Fruit fly (Drosophila melanogaster) whole organism, embryonic: ENCODE data around the gene amos.

Experiments used
- BEAF-32 ChIP-seq: fragments of 200-800 bp; sonication (Bioruptor generic); optimal IDR thresholded peaks from 3 replicates; lab custom pipeline; 2017; ENCODE audit warnings: missing biosample characterization, missing genetic modification characterization, mild to moderate bottlenecking, moderate library complexity, missing genetic modification reagents
- Bdp1 ChIP-seq: fragments of 200-800 bp; sonication (Bioruptor generic); optimal IDR thresholded peaks from 3 replicates; lab custom pipeline; 2016; ENCODE audit warnings: missing biosample characterization, missing genetic modification characterization
- CG11093 ChIP-seq: fragments of 200-800 bp; sonication (Bioruptor generic); IDR thresholded peaks from 3 replicates; pipeline ENCODE4 v1.3.6; 2022; ENCODE audit warnings: missing biosample characterization, missing genetic modification characterization
- CG11695 ChIP-seq: fragments of 200-800 bp; sonication (Bioruptor generic); IDR thresholded peaks from 3 replicates; pipeline ENCODE4 v1.3.6; 2022; ENCODE audit warnings: missing biosample characterization, missing genetic modification characterization
- CG13775 ChIP-seq: fragments of 200-800 bp; sonication (Bioruptor generic); optimal IDR thresholded peaks from 3 replicates; lab custom pipeline; 2017; ENCODE audit warnings: missing biosample characterization, mild to moderate bottlenecking, missing genetic modification characterization
- CG14014 ChIP-seq: fragments of 200-800 bp; sonication (Bioruptor generic); IDR thresholded peaks from 2 replicates; pipeline ENCODE4 v1.3.6; 2022; ENCODE audit warnings: missing biosample characterization, missing genetic modification characterization
- CG15073 ChIP-seq: fragments of 200-800 bp; sonication (Bioruptor generic); optimal IDR thresholded peaks from 2 replicates; lab custom pipeline; 2016; ENCODE audit warnings: missing biosample characterization, missing genetic modification characterization
- CG15269 ChIP-seq: fragments of 200-800 bp; sonication (Bioruptor generic); optimal IDR thresholded peaks from 2 replicates; lab custom pipeline; 2018; ENCODE audit warnings: missing biosample characterization, mild to moderate bottlenecking, missing genetic modification characterization, moderate library complexity
- CG17568 ChIP-seq: fragments of 200-800 bp; sonication (Bioruptor generic); optimal IDR thresholded peaks from 2 replicates; lab custom pipeline; 2018; ENCODE audit warnings: missing biosample characterization, mild to moderate bottlenecking, missing genetic modification characterization, moderate library complexity
- CG2116 ChIP-seq: fragments of 200-800 bp; sonication (Bioruptor generic); optimal IDR thresholded peaks from 3 replicates; lab custom pipeline; 2018; ENCODE audit warnings: missing biosample characterization, mild to moderate bottlenecking, missing genetic modification characterization
- CG2120 ChIP-seq: fragments of 200-800 bp; sonication (Bioruptor generic); optimal IDR thresholded peaks from 3 replicates; lab custom pipeline; 2016; ENCODE audit warnings: missing biosample characterization, missing genetic modification characterization
- CG2199 ChIP-seq: fragments of 200-800 bp; sonication (Bioruptor generic); IDR thresholded peaks from 3 replicates; pipeline ENCODE4 v1.3.6; 2022; ENCODE audit warnings: missing biosample characterization, missing genetic modification characterization
- CG31388 ChIP-seq: fragments of 200-800 bp; sonication (Bioruptor generic); optimal IDR thresholded peaks from 2 replicates; lab custom pipeline; 2016; ENCODE audit warnings: missing biosample characterization, missing genetic modification characterization
- CG42726 ChIP-seq: fragments of 200-800 bp; sonication (Bioruptor generic); IDR thresholded peaks from 2 replicates; pipeline ENCODE4 v1.3.6; 2022; ENCODE audit warnings: missing biosample characterization, missing genetic modification characterization; ENCODE audit not compliant: partially characterized antibody
- CG43689 ChIP-seq: fragments of 200-800 bp; sonication (Bioruptor generic); IDR thresholded peaks from 2 replicates; pipeline ENCODE4 v1.3.6; 2022; ENCODE audit warnings: missing biosample characterization, missing genetic modification characterization
- CG6254 ChIP-seq: fragments of 200-800 bp; sonication (Bioruptor generic); optimal IDR thresholded peaks from 3 replicates; lab custom pipeline; 2017; ENCODE audit warnings: mild to moderate bottlenecking, missing biosample characterization, missing genetic modification reagents, missing genetic modification characterization
- CG7357 ChIP-seq: fragments of 200-800 bp; sonication (Bioruptor generic); IDR thresholded peaks from 3 replicates; pipeline ENCODE4 v1.3.6; 2022; ENCODE audit warnings: missing biosample characterization, missing genetic modification characterization
- CG7372 ChIP-seq: fragments of 200-800 bp; sonication (Bioruptor generic); IDR thresholded peaks from 2 replicates; pipeline ENCODE4 v1.3.6; 2022; ENCODE audit warnings: missing biosample characterization, missing genetic modification characterization
- CG7928 ChIP-seq: fragments of 200-800 bp; sonication (Bioruptor generic); optimal IDR thresholded peaks from 2 replicates; lab custom pipeline; 2017; ENCODE audit warnings: missing biosample characterization, mild to moderate bottlenecking, missing genetic modification characterization
- CG8924 ChIP-seq: fragments of 200-800 bp; optimal IDR thresholded peaks from 3 replicates; lab custom pipeline; 2019; ENCODE audit warnings: missing biosample characterization, mild to moderate bottlenecking, missing genetic modification characterization, moderate library complexity
- Camta ChIP-seq: fragments of 200-800 bp; sonication (Bioruptor generic); optimal IDR thresholded peaks from 2 replicates; lab custom pipeline; 2016; ENCODE audit warnings: missing biosample characterization, missing genetic modification characterization
- Dad ChIP-seq: fragments of 200-800 bp; sonication (Bioruptor generic); optimal IDR thresholded peaks from 3 replicates; lab custom pipeline; 2016; ENCODE audit warnings: missing biosample characterization, missing genetic modification characterization
- Ets97D ChIP-seq: fragments of 200-800 bp; sonication (Bioruptor generic); optimal IDR thresholded peaks from 3 replicates; lab custom pipeline; 2016; ENCODE audit warnings: missing biosample characterization, missing genetic modification characterization
- GATAe ChIP-seq: fragments of 200-800 bp; sonication (Bioruptor generic); conservative IDR thresholded peaks from 2 replicates; pipeline ENCODE4 v1.3.6; 2022; ENCODE audit warnings: missing biosample characterization, missing genetic modification characterization
- Med ChIP-seq: fragments of 200-800 bp; sonication (Bioruptor generic); peaks from one replicate; lab custom pipeline; 2016; ENCODE audit warnings: missing biosample characterization, missing genetic modification characterization, mild to moderate bottlenecking, inconsistent platforms, moderate library complexity
- Mrtf ChIP-seq: fragments of 200-800 bp; sonication (Bioruptor generic); IDR thresholded peaks from 3 replicates; pipeline ENCODE4 v1.3.6; 2022; ENCODE audit warnings: missing biosample characterization, missing genetic modification characterization
- Pdp1 ChIP-seq, 2 experiments: fragments of 200-800 bp; sonication (Bioruptor generic); optimal IDR thresholded peaks; 3 replicates each; lab custom pipeline; 2016; ENCODE audit warnings: missing biosample characterization in 2 of 2, missing genetic modification characterization in 2 of 2, mild to moderate bottlenecking in 1 of 2, moderate library complexity in 1 of 2
- Ravus ChIP-seq: fragments of 200-800 bp; sonication (Bioruptor generic); IDR thresholded peaks from 2 replicates; pipeline ENCODE4 v1.3.6; 2022; ENCODE audit warnings: missing biosample characterization, missing genetic modification characterization
- ara ChIP-seq: fragments of 200-800 bp; sonication (Bioruptor generic); IDR thresholded peaks from 2 replicates; pipeline ENCODE4 v1.3.6; 2022; ENCODE audit warnings: missing biosample characterization, missing genetic modification characterization
- bab2 ChIP-seq: fragments of 200-800 bp; sonication (Bioruptor generic); optimal IDR thresholded peaks from 2 replicates; lab custom pipeline; 2016; ENCODE audit warnings: missing biosample characterization, missing genetic modification characterization
- bcd ChIP-seq: fragments of 200-800 bp; sonication (Bioruptor generic); optimal IDR thresholded peaks from 2 replicates; lab custom pipeline; 2017; ENCODE audit warnings: missing biosample characterization, mild to moderate bottlenecking, missing genetic modification characterization
- crol ChIP-seq: fragments of 200-800 bp; sonication (Bioruptor generic); IDR thresholded peaks from 2 replicates; pipeline ENCODE4 v1.3.6; 2022; ENCODE audit warnings: missing biosample characterization, missing genetic modification characterization
- dati ChIP-seq: fragments of 200-800 bp; sonication (Bioruptor generic); IDR thresholded peaks from 2 replicates; pipeline ENCODE4 v1.3.6; 2022; ENCODE audit warnings: missing biosample characterization, missing genetic modification characterization
- dmrt11E ChIP-seq: fragments of 200-800 bp; sonication (Bioruptor generic); optimal IDR thresholded peaks from 3 replicates; lab custom pipeline; 2018; ENCODE audit warnings: missing biosample characterization, mild to moderate bottlenecking, missing genetic modification characterization, moderate library complexity
- exex ChIP-seq: fragments of 200-800 bp; sonication (Bioruptor generic); optimal IDR thresholded peaks from 4 replicates; lab custom pipeline; 2018; ENCODE audit warnings: missing biosample characterization, mild to moderate bottlenecking, missing genetic modification characterization, moderate library complexity
- gsb-n ChIP-seq: fragments of 200-800 bp; sonication (Bioruptor generic); optimal IDR thresholded peaks from 3 replicates; lab custom pipeline; 2018; ENCODE audit warnings: missing biosample characterization, mild to moderate bottlenecking, missing genetic modification characterization
- hth ChIP-seq: fragments of >200 bp; optimal IDR thresholded peaks from 2 replicates; lab custom pipeline; 2017; ENCODE audit warnings: inconsistent platforms
- inv ChIP-seq: fragments of 200-800 bp; sonication (Bioruptor generic); IDR thresholded peaks from 2 replicates; pipeline ENCODE4 v1.3.6; 2022; ENCODE audit warnings: missing biosample characterization, missing genetic modification characterization; ENCODE audit not compliant: partially characterized antibody
- jigr1 ChIP-seq: fragments of 200-800 bp; sonication (Bioruptor generic); IDR thresholded peaks from 3 replicates; pipeline ENCODE4 v1.3.6; 2022; ENCODE audit warnings: missing biosample characterization, missing genetic modification characterization
- jumu ChIP-seq: fragments of 200-800 bp; sonication (Bioruptor generic); optimal IDR thresholded peaks from 3 replicates; lab custom pipeline; 2016; ENCODE audit warnings: missing biosample characterization, missing genetic modification characterization
- lab ChIP-seq: fragments of 200-800 bp; sonication (Bioruptor generic); optimal IDR thresholded peaks from 3 replicates; lab custom pipeline; 2017; ENCODE audit warnings: missing biosample characterization, missing genetic modification characterization, mild to moderate bottlenecking, moderate library complexity, missing genetic modification reagents
- mam ChIP-seq: fragments of 200-800 bp; sonication (Bioruptor generic); optimal IDR thresholded peaks from 3 replicates; lab custom pipeline; 2016; ENCODE audit warnings: missing biosample characterization, missing genetic modification characterization
- mld ChIP-seq: fragments of 200-800 bp; sonication (Bioruptor generic); IDR thresholded peaks from 3 replicates; pipeline ENCODE4 v1.3.6; 2022; ENCODE audit warnings: missing biosample characterization, missing genetic modification characterization; ENCODE audit not compliant: partially characterized antibody
- nmo ChIP-seq: fragments of 200-800 bp; sonication (Bioruptor generic); optimal IDR thresholded peaks from 2 replicates; lab custom pipeline; 2018; ENCODE audit warnings: missing biosample characterization, mild to moderate bottlenecking, missing genetic modification characterization, moderate library complexity
- otp ChIP-seq: fragments of 200-800 bp; sonication (Bioruptor generic); IDR thresholded peaks from 3 replicates; pipeline ENCODE4, ENCODE4 v1.3.6; 2022; ENCODE audit warnings: missing biosample characterization, missing genetic modification characterization
- rib ChIP-seq: fragments of 200-800 bp; sonication (Bioruptor generic); IDR thresholded peaks from 2 replicates; pipeline ENCODE4 v1.3.6; 2022; ENCODE audit warnings: missing biosample characterization, missing genetic modification characterization
- sd ChIP-seq: fragments of 200-800 bp; sonication (Bioruptor generic); optimal IDR thresholded peaks from 3 replicates; lab custom pipeline; 2018; ENCODE audit warnings: missing biosample characterization, mild to moderate bottlenecking, missing genetic modification characterization, moderate library complexity
- sens ChIP-seq: fragments of 200-800 bp; sonication (Bioruptor generic); peaks from one replicate; lab custom pipeline; 2016; ENCODE audit warnings: missing biosample characterization, missing genetic modification characterization
- slou ChIP-seq: fragments of 200-800 bp; sonication (Bioruptor generic); optimal IDR thresholded peaks from 3 replicates; lab custom pipeline; 2016; ENCODE audit warnings: missing biosample characterization, missing genetic modification characterization
- ssp ChIP-seq: fragments of 200-800 bp; sonication (Bioruptor generic); IDR thresholded peaks from 2 replicates; pipeline ENCODE4 v1.3.6; 2022; ENCODE audit warnings: missing biosample characterization, missing genetic modification characterization
- tx ChIP-seq: fragments of 200-800 bp; sonication (Bioruptor generic); optimal IDR thresholded peaks from 2 replicates; lab custom pipeline; 2016; ENCODE audit warnings: missing biosample characterization, missing genetic modification characterization
- z ChIP-seq: fragments of 200-800 bp; sonication (Bioruptor generic); IDR thresholded peaks from 3 replicates; pipeline ENCODE4 v1.3.6; 2022; ENCODE audit warnings: missing biosample characterization, missing genetic modification characterization

Gene amos

DNA sequence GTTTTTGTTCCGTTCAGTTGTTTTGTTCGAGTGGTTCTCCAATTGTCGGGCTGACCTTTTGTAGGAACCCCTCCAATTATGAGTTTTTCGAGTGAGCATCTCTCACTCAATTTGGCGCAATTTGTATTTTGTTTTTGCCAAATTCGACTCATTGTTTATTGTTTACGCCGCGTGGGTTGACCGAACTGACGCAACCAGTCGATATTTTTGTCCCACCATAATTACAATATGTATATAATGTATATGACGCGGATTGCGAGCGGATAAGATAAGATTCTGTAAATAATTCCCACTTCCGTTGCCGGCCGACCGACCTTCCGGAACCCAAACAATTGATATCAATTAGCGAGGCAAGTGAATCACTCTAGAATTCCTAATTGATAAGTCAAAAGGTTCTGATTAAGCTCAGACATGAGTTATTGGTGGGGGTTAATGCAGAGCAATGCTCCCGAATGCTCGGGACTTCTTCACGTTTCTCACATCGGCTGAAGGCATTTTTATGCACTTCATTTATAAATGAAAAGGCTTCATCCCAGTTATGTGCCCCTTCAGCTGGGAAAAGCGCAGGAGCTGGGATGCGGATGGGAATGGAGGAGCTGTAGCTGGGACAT is 34.0 kb upstream of the amos start:
- TF ChIP-seq Camta (GFP tag; lab: Kevin White, UChicago) = no peak
- TF ChIP-seq gsb-n = no peak
- TF ChIP-seq CG2199 = no peak
- no peak for TF ChIP-seq jumu (GFP tag; lab: Kevin White, UChicago)
- no peak for TF ChIP-seq mam (GFP tag; lab: Kevin White, UChicago)
- no peak for TF ChIP-seq dmrt11E (tag; lab: Kevin White, UChicago)
- no peak for TF ChIP-seq CG7357
- peak; percentile 25 for TF ChIP-seq Med (GFP tag; lab: Kevin White, UChicago)
- TF ChIP-seq CG13775 (GFP tag; lab: Kevin White, UChicago) = no peak
- TF ChIP-seq jigr1 (GFP tag; lab: Robert Waterston, UW) = no peak
- TF ChIP-seq Pdp1 (GFP tag; optimal IDR thresholded peaks at IDR 0.05; lab: Kevin White, UChicago) = peak in 1 of 2 experiments; percentile 71
- TF ChIP-seq Ravus (GFP tag; lab: Robert Waterston, UW) = no peak
- no peak for TF ChIP-seq BEAF-32 (GFP tag; lab: Kevin White, UChicago)
- peak; percentile 53; the same call in 1 of the 3 replicates for TF ChIP-seq z (GFP tag; lab: Robert Waterston, UW)
- TF ChIP-seq CG11093 (GFP tag; lab: Robert Waterston, UW) = no peak
- no peak for TF ChIP-seq CG17568
- TF ChIP-seq Bdp1 = no peak
- TF ChIP-seq Mrtf (GFP tag; lab: Robert Waterston, UW) = no peak
- TF ChIP-seq hth (lab: Kevin White, UChicago) = no peak
- TF ChIP-seq dati = no peak
- TF ChIP-seq Ets97D (GFP tag; lab: Kevin White, UChicago) = no peak
- TF ChIP-seq CG42726 (GFP tag; lab: Robert Waterston, UW) = no peak
- TF ChIP-seq otp (GFP tag; lab: Robert Waterston, UW) = no peak
- no peak for TF ChIP-seq CG6254
- no peak for TF ChIP-seq inv (GFP tag; lab: Robert Waterston, UW)
- no peak for TF ChIP-seq CG11695 (GFP tag; lab: Robert Waterston, UW)
- no peak for TF ChIP-seq ara (GFP tag; lab: Robert Waterston, UW)
- TF ChIP-seq CG43689 (GFP tag; lab: Robert Waterston, UW) = no peak
- TF ChIP-seq sens = peak; percentile 63
- TF ChIP-seq sd (tag; lab: Kevin White, UChicago) = peak; percentile 54
- no peak for TF ChIP-seq tx (GFP tag; lab: Kevin White, UChicago)
- peak; percentile 61 for TF ChIP-seq GATAe (GFP tag; lab: Robert Waterston, UW)
- no peak for TF ChIP-seq CG31388 (GFP tag; lab: Kevin White, UChicago)
- TF ChIP-seq mld (GFP tag; lab: Robert Waterston, UW) = no peak
- TF ChIP-seq CG2116 (GFP tag; lab: Kevin White, UChicago) = no peak
- no peak for TF ChIP-seq CG14014 (GFP tag; lab: Robert Waterston, UW)
- no peak for TF ChIP-seq Dad
- TF ChIP-seq bab2 (GFP tag; lab: Kevin White, UChicago) = no peak
- peak; percentile 33 for TF ChIP-seq lab (GFP tag; lab: Kevin White, UChicago)
- no peak for TF ChIP-seq CG8924 (tag; lab: Kevin White, UChicago)
- TF ChIP-seq ssp (GFP tag; lab: Robert Waterston, UW) = no peak
- TF ChIP-seq nmo = no peak
- no peak for TF ChIP-seq rib (GFP tag; lab: Robert Waterston, UW)
- no peak for TF ChIP-seq CG15269 (tag; lab: Kevin White, UChicago)
- no peak for TF ChIP-seq crol (GFP tag; lab: Robert Waterston, UW)
- no peak for TF ChIP-seq CG7372 (GFP tag; lab: Robert Waterston, UW)
- no peak for TF ChIP-seq CG7928
- no peak for TF ChIP-seq bcd (GFP tag; lab: Kevin White, UChicago)
- TF ChIP-seq CG2120 = no peak
- no peak for TF ChIP-seq CG15073
- TF ChIP-seq exex (tag; lab: Kevin White, UChicago) = peak; percentile 84
- no peak for TF ChIP-seq slou (GFP tag; lab: Kevin White, UChicago)
